Fruit fly (Drosophila melanogaster) whole organism, prepupa: Measurements from ENCODE around the gene CG10063.
A peak's percentile ranks its signal among the peaks of the same experiment; 100 is the strongest.

ENCODE experiments used
- Blimp-1 ChIP-seq: fragments of 200-800 bp; sonication (Bioruptor generic); optimal IDR thresholded peaks from 3 replicates; lab custom pipeline; 2017; ENCODE audit warnings: missing biosample characterization, missing genetic modification characterization, mild to moderate bottlenecking, moderate library complexity, missing genetic modification reagents
- CG10631 ChIP-seq: fragments of 200-800 bp; sonication (Bioruptor generic); optimal IDR thresholded peaks from 2 replicates; lab custom pipeline; 2016; ENCODE audit warnings: missing biosample characterization, missing genetic modification characterization
- CG11294 ChIP-seq: fragments of 200-800 bp; sonication (Bioruptor generic); IDR thresholded peaks from 2 replicates; pipeline ENCODE4 v1.3.6; 2022; ENCODE audit warnings: missing biosample characterization, missing genetic modification characterization
- CG11902 ChIP-seq: fragments of 200-800 bp; sonication (Bioruptor generic); optimal IDR thresholded peaks from 3 replicates; lab custom pipeline; 2016; ENCODE audit warnings: missing biosample characterization, missing genetic modification characterization
- CG15336 ChIP-seq: fragments of 200-800 bp; sonication (Bioruptor generic); IDR thresholded peaks from 2 replicates; pipeline ENCODE4 v1.3.6; 2022; ENCODE audit warnings: missing biosample characterization, missing genetic modification characterization
- CG1621 ChIP-seq: fragments of 200-800 bp; sonication (Bioruptor generic); optimal IDR thresholded peaks from 3 replicates; lab custom pipeline; 2018; ENCODE audit warnings: missing biosample characterization, mild to moderate bottlenecking, missing genetic modification characterization
- CG3032 ChIP-seq: fragments of 200-800 bp; optimal IDR thresholded peaks from 2 replicates; lab custom pipeline; 2019; ENCODE audit warnings: missing biosample characterization, mild to moderate bottlenecking, missing genetic modification characterization, moderate library complexity
- CG31627 ChIP-seq: fragments of 200-800 bp; sonication (Bioruptor generic); optimal IDR thresholded peaks from 3 replicates; lab custom pipeline; 2016; ENCODE audit warnings: missing biosample characterization, missing genetic modification characterization
- CG32006 ChIP-seq: fragments of 200-800 bp; sonication (Bioruptor generic); optimal IDR thresholded peaks from 3 replicates; lab custom pipeline; 2017; ENCODE audit warnings: missing biosample characterization, mild to moderate bottlenecking, missing genetic modification characterization
- CG34406 ChIP-seq: fragments of 200-800 bp; sonication (Bioruptor generic); optimal IDR thresholded peaks from 3 replicates; lab custom pipeline; 2016; ENCODE audit warnings: missing biosample characterization, missing genetic modification characterization
- CG3919 ChIP-seq: fragments of 200-800 bp; sonication (Bioruptor generic); optimal IDR thresholded peaks from 3 replicates; lab custom pipeline; 2016; ENCODE audit warnings: missing biosample characterization, missing genetic modification characterization
- CG4318 ChIP-seq: fragments of 200-800 bp; sonication (Bioruptor generic); optimal IDR thresholded peaks from 3 replicates; lab custom pipeline; 2017; ENCODE audit warnings: missing biosample characterization, mild to moderate bottlenecking, missing genetic modification characterization
- CG6163 ChIP-seq: fragments of 200-800 bp; sonication (Bioruptor generic); IDR thresholded peaks from 3 replicates; pipeline ENCODE4 v1.3.6; 2022; ENCODE audit warnings: missing biosample characterization, missing genetic modification characterization
- CG6276 ChIP-seq: fragments of 200-800 bp; sonication (Bioruptor generic); optimal IDR thresholded peaks from 2 replicates; lab custom pipeline; 2017; ENCODE audit warnings: missing biosample characterization, mild to moderate bottlenecking, missing genetic modification characterization
- CG6792 ChIP-seq: fragments of 200-800 bp; sonication (Bioruptor generic); optimal IDR thresholded peaks from 3 replicates; lab custom pipeline; 2016; ENCODE audit warnings: missing biosample characterization, missing genetic modification characterization
- CG6808 ChIP-seq: fragments of 200-800 bp; sonication (Bioruptor generic); optimal IDR thresholded peaks from 3 replicates; lab custom pipeline; 2017; ENCODE audit warnings: missing biosample characterization, missing genetic modification characterization, mild to moderate bottlenecking, moderate library complexity, missing genetic modification reagents
- CG6854 ChIP-seq: fragments of 200-800 bp; sonication (Bioruptor generic); optimal IDR thresholded peaks from 2 replicates; lab custom pipeline; 2017; ENCODE audit warnings: missing biosample characterization, mild to moderate bottlenecking, missing genetic modification characterization
- CG7368 ChIP-seq: fragments of 200-800 bp; sonication (Bioruptor generic); optimal IDR thresholded peaks from 3 replicates; lab custom pipeline; 2016; ENCODE audit warnings: missing biosample characterization, missing genetic modification characterization
- CG8119 ChIP-seq: fragments of 200-800 bp; sonication (Bioruptor generic); IDR thresholded peaks from 3 replicates; pipeline ENCODE4 v1.3.6; 2022; ENCODE audit warnings: missing biosample characterization, missing genetic modification characterization
- CG8632 ChIP-seq: fragments of 200-800 bp; sonication (Bioruptor generic); optimal IDR thresholded peaks from 3 replicates; lab custom pipeline; 2016; ENCODE audit warnings: missing biosample characterization, missing genetic modification characterization
- CG9139 ChIP-seq: fragments of 200-800 bp; sonication (Bioruptor generic); optimal IDR thresholded peaks from 3 replicates; lab custom pipeline; 2017; ENCODE audit warnings: missing biosample characterization, mild to moderate bottlenecking, missing genetic modification characterization
- Eip75B ChIP-seq: fragments of 200-800 bp; sonication (Bioruptor generic); optimal IDR thresholded peaks from 3 replicates; lab custom pipeline; 2016; ENCODE audit warnings: missing biosample characterization, missing genetic modification characterization
- Eip78C ChIP-seq: fragments of 200-800 bp; sonication (Bioruptor generic); peaks from one replicate; lab custom pipeline; 2016; ENCODE audit warnings: missing biosample characterization, missing genetic modification characterization
- Hr38 ChIP-seq: sonication (Bioruptor generic); optimal IDR thresholded peaks from 2 replicates; lab custom pipeline; 2016; ENCODE audit warnings: missing biosample characterization, missing genetic modification characterization
- Hr39 ChIP-seq: fragments of 200-800 bp; sonication (Bioruptor generic); optimal IDR thresholded peaks from 2 replicates; lab custom pipeline; 2016; ENCODE audit warnings: missing biosample characterization, missing genetic modification characterization
- Hr4 ChIP-seq: fragments of 200-800 bp; sonication (Bioruptor generic); optimal IDR thresholded peaks from 3 replicates; lab custom pipeline; 2016; ENCODE audit warnings: missing biosample characterization, missing genetic modification characterization
- Lpt ChIP-seq: fragments of 200-800 bp; sonication (Bioruptor generic); optimal IDR thresholded peaks from 3 replicates; lab custom pipeline; 2016; ENCODE audit warnings: missing biosample characterization, missing genetic modification characterization
- Met ChIP-seq: fragments of 200-800 bp; sonication (Bioruptor generic); optimal IDR thresholded peaks from 3 replicates; lab custom pipeline; 2016; ENCODE audit warnings: missing biosample characterization, missing genetic modification characterization
- OdsH ChIP-seq: fragments of 200-800 bp; sonication (Bioruptor generic); optimal IDR thresholded peaks from 3 replicates; lab custom pipeline; 2016; ENCODE audit warnings: missing biosample characterization, missing genetic modification characterization
- Smox ChIP-seq: fragments of 200-800 bp; sonication (Bioruptor generic); optimal IDR thresholded peaks from 3 replicates; lab custom pipeline; 2016; ENCODE audit warnings: missing biosample characterization, missing genetic modification characterization
- Sox102F ChIP-seq: fragments of 200-800 bp; sonication (Bioruptor generic); optimal IDR thresholded peaks from 2 replicates; lab custom pipeline; 2016; ENCODE audit warnings: missing biosample characterization, mild to moderate bottlenecking, missing genetic modification characterization
- Sox14 ChIP-seq: fragments of 200-800 bp; sonication (Bioruptor generic); optimal IDR thresholded peaks from 3 replicates; lab custom pipeline; 2016; ENCODE audit warnings: missing biosample characterization, missing genetic modification characterization
- achi ChIP-seq: fragments of 200-800 bp; sonication (Bioruptor generic); optimal IDR thresholded peaks from 3 replicates; lab custom pipeline; 2016; ENCODE audit warnings: missing biosample characterization, missing genetic modification characterization
- acj6 ChIP-seq: fragments of 200-800 bp; sonication (Bioruptor generic); optimal IDR thresholded peaks from 3 replicates; lab custom pipeline; 2016; ENCODE audit warnings: missing biosample characterization, missing genetic modification characterization
- cyc ChIP-seq: fragments of 200-800 bp; sonication (Bioruptor generic); optimal IDR thresholded peaks from 3 replicates; lab custom pipeline; 2016; ENCODE audit warnings: missing biosample characterization, missing genetic modification characterization
- dac ChIP-seq: fragments of 200-800 bp; sonication (Bioruptor generic); optimal IDR thresholded peaks from 2 replicates; lab custom pipeline; 2017; ENCODE audit warnings: missing biosample characterization, mild to moderate bottlenecking, missing genetic modification characterization
- dsx ChIP-seq: fragments of 200-800 bp; optimal IDR thresholded peaks from 3 replicates; lab custom pipeline; 2019; ENCODE audit warnings: missing biosample characterization, mild to moderate bottlenecking, missing genetic modification characterization, moderate library complexity; ENCODE audit not compliant: poor library complexity, severe bottlenecking
- eg ChIP-seq: fragments of 200-800 bp; sonication (Bioruptor generic); IDR thresholded peaks from 3 replicates; pipeline ENCODE4 v1.3.6; 2022; ENCODE audit warnings: missing biosample characterization, missing genetic modification characterization
- esn ChIP-seq: fragments of 200-800 bp; sonication (Bioruptor generic); optimal IDR thresholded peaks from 2 replicates; lab custom pipeline; 2016; ENCODE audit warnings: missing biosample characterization, mild to moderate bottlenecking, missing genetic modification characterization, moderate library complexity
- fd85E ChIP-seq: fragments of 200-800 bp; sonication (Bioruptor generic); optimal IDR thresholded peaks from 3 replicates; lab custom pipeline; 2016; ENCODE audit warnings: missing biosample characterization, missing genetic modification characterization
- lz ChIP-seq: fragments of 200-800 bp; sonication (Bioruptor generic); optimal IDR thresholded peaks from 3 replicates; lab custom pipeline; 2016; ENCODE audit warnings: missing biosample characterization, missing genetic modification characterization
- net ChIP-seq: fragments of 200-800 bp; sonication (Bioruptor generic); optimal IDR thresholded peaks from 3 replicates; lab custom pipeline; 2016; ENCODE audit warnings: missing biosample characterization, missing genetic modification characterization
- pdm3 ChIP-seq: fragments of 200-800 bp; sonication (Bioruptor generic); optimal IDR thresholded peaks from 3 replicates; lab custom pipeline; 2016; ENCODE audit warnings: missing biosample characterization, missing genetic modification characterization
- salr ChIP-seq, 2 experiments: fragments of 200-800 bp; sonication (Bioruptor generic); optimal IDR thresholded peaks; 3 replicates each; lab custom pipeline; 2016 to 2018; ENCODE audit warnings: missing biosample characterization in 2 of 2, missing genetic modification characterization in 2 of 2, mild to moderate bottlenecking in 1 of 2
- svp ChIP-seq: fragments of 200-800 bp; sonication (Bioruptor generic); peaks from one replicate; lab custom pipeline; 2016; ENCODE audit warnings: missing biosample characterization, missing genetic modification characterization

CG10063 gene

DNA sequence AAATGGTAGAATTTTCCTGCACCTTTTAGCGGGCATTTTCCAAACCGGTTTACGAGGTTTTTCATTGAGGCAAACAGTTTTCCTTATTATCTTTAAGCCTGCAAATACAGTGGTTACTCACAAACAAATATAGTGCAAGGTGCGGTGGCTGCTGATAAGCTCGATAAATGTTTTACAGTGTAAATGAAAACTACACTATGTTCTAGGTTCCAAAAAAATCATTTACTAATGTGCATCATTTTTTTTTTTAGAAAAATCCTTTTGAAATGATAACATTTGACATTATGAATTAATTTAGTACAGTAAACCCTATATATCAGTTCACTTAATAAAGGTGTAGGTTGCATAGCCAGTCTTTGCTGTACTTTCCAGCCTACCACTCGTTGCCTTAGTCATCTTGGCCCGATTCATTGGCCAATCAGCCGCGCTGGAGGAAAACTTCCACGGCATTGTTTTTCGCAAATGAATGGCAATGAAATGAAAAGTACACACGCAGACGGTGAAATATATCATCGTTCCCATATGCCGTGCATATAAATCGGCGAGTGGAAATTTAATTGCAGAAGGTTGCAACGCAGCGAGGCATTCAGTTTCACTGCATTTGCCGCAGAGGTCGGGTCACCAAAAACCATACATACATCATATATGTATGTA, 5.9 kb upstream of the CG10063 start:
- TF ChIP-seq Smox (GFP tag; lab: Kevin White, UChicago) (peak; percentile 37), pdm3 (peak; percentile 28), CG8632 (GFP tag; lab: Kevin White, UChicago) (peak; percentile 42), OdsH (peak; percentile 50), esn (no peak), Hr39 (GFP tag; lab: Kevin White, UChicago) (peak; percentile 36), CG11294 (peak; percentile 24; the same call in 1 of the 2 replicates), lz (GFP tag; lab: Kevin White, UChicago) (peak; percentile 28), CG34406 (GFP tag; lab: Kevin White, UChicago) (peak; percentile 7), dsx (GFP tag; lab: Kevin White, UChicago) (no peak), eg (GFP tag; lab: Robert Waterston, UW) (peak; percentile 73), Sox14 (GFP tag; lab: Kevin White, UChicago) (peak; percentile 5), CG8119 (GFP tag; lab: Robert Waterston, UW) (peak; percentile 68), CG3032 (no peak), CG1621 (tag; lab: Kevin White, UChicago) (no peak), fd85E (GFP tag; lab: Kevin White, UChicago) (no peak), acj6 (GFP tag; lab: Kevin White, UChicago) (peak; percentile 36), Hr38 (GFP tag; lab: Kevin White, UChicago) (no peak), CG11902 (GFP tag; lab: Kevin White, UChicago) (no peak), CG4318 (GFP tag; lab: Kevin White, UChicago) (peak; percentile 39), CG32006 (GFP tag; lab: Kevin White, UChicago) (peak; percentile 74), Met (GFP tag; lab: Kevin White, UChicago) (peak; percentile 37), CG7368 (GFP tag; lab: Kevin White, UChicago) (no peak), Eip78C (peak; percentile 78), dac (GFP tag; lab: Kevin White, UChicago) (no peak), CG9139 (GFP tag; lab: Kevin White, UChicago) (no peak), net (GFP tag; lab: Kevin White, UChicago) (peak; percentile 17), CG3919 (GFP tag; lab: Kevin White, UChicago) (peak; percentile 52), Hr4 (GFP tag; lab: Kevin White, UChicago) (peak; percentile 82), svp (GFP tag; lab: Kevin White, UChicago) (peak; percentile 43), CG6276 (GFP tag; lab: Kevin White, UChicago) (peak; percentile 48), CG6163 (GFP tag; lab: Robert Waterston, UW) (0 out of 3 replicates have a peak, but pooled peaks have one; percentile 37), CG6792 (peak; percentile 7), achi (GFP tag; lab: Kevin White, UChicago) (peak; percentile 19), CG10631 (GFP tag; lab: Kevin White, UChicago) (peak; percentile 8), CG6808 (peak; percentile 2), CG15336 (GFP tag; lab: Robert Waterston, UW) (peak; percentile 76), CG6854 (GFP tag; lab: Kevin White, UChicago) (no peak), Blimp-1 (GFP tag; lab: Kevin White, UChicago) (no peak), cyc (no peak), Eip75B (GFP tag; lab: Kevin White, UChicago) (no peak), Lpt (GFP tag; lab: Kevin White, UChicago) (no peak), CG31627 (peak; percentile 37), Sox102F (GFP tag; lab: Kevin White, UChicago) (no peak), salr (GFP tag; optimal IDR thresholded peaks at IDR 0.05; lab: Kevin White, UChicago) (peak in 1 of 2 experiments; percentile 22)
